Worm (Caenorhabditis elegans) whole organism, L4 larva: ENCODE data around the gene nfx-1.

Experiments
- D1046.2 ChIP-seq: fragments of 200-800 bp; sonication (Bioruptor generic); IDR thresholded peaks from 2 replicates; pipeline ENCODE4 v1.3.6; 2022; ENCODE audit warnings: missing genetic modification characterization, missing compliant biosample characterization
- F10B5.3 ChIP-seq: sonication (generic microtip); optimal IDR thresholded peaks from 2 replicates; lab custom pipeline; 2016; ENCODE audit warnings: mild to moderate bottlenecking, missing genetic modification characterization, missing compliant biosample characterization
- F26F4.8 ChIP-seq: fragments of 200-800 bp; sonication (Bioruptor generic); conservative IDR thresholded peaks from 2 replicates; pipeline ENCODE4 v1.3.6; 2022; ENCODE audit warnings: missing genetic modification characterization, missing compliant biosample characterization
- F44E2.7 ChIP-seq: fragments of 200-800 bp; sonication (Bioruptor generic); IDR thresholded peaks from 2 replicates; pipeline ENCODE4 v2.1.2; 2022; ENCODE audit warnings: missing genetic modification characterization, missing compliant biosample characterization
- Y48G9A.11 ChIP-seq: fragments of 200-800 bp; sonication (Bioruptor generic); IDR thresholded peaks from 2 replicates; pipeline ENCODE4 v1.3.6; 2022; ENCODE audit warnings: missing genetic modification reagents, missing genetic modification characterization, missing compliant biosample characterization
- ZK337.2 ChIP-seq: fragments of 200-800 bp; sonication (Bioruptor generic); IDR thresholded peaks from 2 replicates; pipeline ENCODE4 v1.3.6; 2022; ENCODE audit warnings: missing genetic modification reagents, missing genetic modification characterization, missing compliant biosample characterization
- ZK546.5 ChIP-seq, 2 experiments: sonication (generic microtip); optimal IDR thresholded peaks; 2 replicates each; lab custom pipeline; 2017; ENCODE audit warnings: missing biosample characterization in 2 of 2, missing genetic modification characterization in 2 of 2
- aha-1 ChIP-seq: fragments of 150-350 bp; peaks from one replicate; lab custom pipeline; 2014; ENCODE audit warnings: missing biosample characterization, missing genetic modification characterization
- ceh-28 ChIP-seq: fragments of 150-350 bp; optimal IDR thresholded peaks from 2 replicates; lab custom pipeline; 2014; ENCODE audit warnings: missing biosample characterization, missing genetic modification reagents, missing genetic modification characterization
- ceh-44 ChIP-seq: fragments of 200-800 bp; sonication (Bioruptor generic); IDR thresholded peaks from 2 replicates; pipeline ENCODE4 v1.3.6; 2022; ENCODE audit warnings: missing genetic modification reagents, missing genetic modification characterization, missing compliant biosample characterization
- ces-1 ChIP-seq: fragments of 150-350 bp; sonication (generic microtip); optimal IDR thresholded peaks from 4 replicates; lab custom pipeline; 2014; ENCODE audit warnings: missing biosample characterization, missing genetic modification reagents, missing genetic modification characterization
- daf-12 ChIP-seq: fragments of 150-350 bp; optimal IDR thresholded peaks from 2 replicates; lab custom pipeline; 2014; ENCODE audit warnings: missing biosample characterization, missing genetic modification reagents, missing genetic modification characterization
- daf-16 ChIP-seq, 3 experiments: sonication (generic microtip); optimal IDR thresholded peaks; 2 replicates each; lab custom pipeline; 2016 to 2017; ENCODE audit warnings: missing genetic modification characterization in 3 of 3, missing genetic modification reagents in 3 of 3, mild to moderate bottlenecking in 2 of 3, missing compliant biosample characterization in 2 of 3, missing biosample characterization in 1 of 3, moderate library complexity in 1 of 3
- daf-8 ChIP-seq: fragments of 200-800 bp; sonication (Bioruptor generic); IDR thresholded peaks from 2 replicates; pipeline ENCODE4 v1.3.6; 2022; ENCODE audit warnings: missing genetic modification characterization, missing compliant biosample characterization
- dve-1 ChIP-seq: sonication (generic microtip); optimal IDR thresholded peaks from 2 replicates; lab custom pipeline; 2017; ENCODE audit warnings: antibody characterized with exemption, mild to moderate bottlenecking, missing genetic modification characterization, missing compliant biosample characterization; ENCODE audit not compliant: insufficient read depth
- egl-27 ChIP-seq: sonication (generic microtip); optimal IDR thresholded peaks from 3 replicates; lab custom pipeline; 2017; ENCODE audit warnings: missing biosample characterization, missing genetic modification reagents, missing genetic modification characterization
- gei-8 ChIP-seq: fragments of 200-800 bp; sonication (Bioruptor generic); optimal IDR thresholded peaks from 2 replicates; lab custom pipeline; 2018; ENCODE audit warnings: mild to moderate bottlenecking, missing genetic modification characterization, missing compliant biosample characterization
- hif-1 ChIP-seq, 2 experiments: sonication (generic microtip); optimal IDR thresholded peaks; 2 replicates each; lab custom pipeline; 2016 to 2017; ENCODE audit warnings: missing compliant biosample characterization in 2 of 2, missing genetic modification characterization in 2 of 2, missing genetic modification reagents in 2 of 2, missing genotype in 2 of 2, mild to moderate bottlenecking in 1 of 2
- hlh-30 ChIP-seq: sonication (generic microtip); optimal IDR thresholded peaks from 2 replicates; lab custom pipeline; 2017; ENCODE audit warnings: antibody characterized with exemption, mild to moderate bottlenecking, missing genetic modification characterization, missing compliant biosample characterization; ENCODE audit not compliant: insufficient read depth
- hmg-1.1 ChIP-seq: fragments of 200-800 bp; sonication (Bioruptor generic); IDR thresholded peaks from 2 replicates; pipeline ENCODE4 v1.3.6; 2022; ENCODE audit warnings: missing genetic modification reagents, missing genetic modification characterization, missing compliant biosample characterization
- jun-1 ChIP-seq: fragments of 150-350 bp; optimal IDR thresholded peaks from 2 replicates; lab custom pipeline; 2014; ENCODE audit warnings: missing biosample characterization, missing genetic modification reagents, missing genetic modification characterization
- lim-7 ChIP-seq: fragments of 200-800 bp; sonication (Bioruptor generic); IDR thresholded peaks from 2 replicates; pipeline ENCODE4 v1.3.6; 2022; ENCODE audit warnings: missing genetic modification characterization, missing compliant biosample characterization
- lin-1 ChIP-seq: fragments of 200-800 bp; sonication (Bioruptor generic); IDR thresholded peaks from 2 replicates; pipeline ENCODE4 v1.3.6; 2022; ENCODE audit warnings: missing genetic modification reagents, missing genetic modification characterization, missing compliant biosample characterization
- lin-15B ChIP-seq: fragments of 150-350 bp; sonication (generic microtip); optimal IDR thresholded peaks from 3 replicates; lab custom pipeline; 2014; ENCODE audit warnings: missing biosample characterization, missing genetic modification characterization
- lin-38 ChIP-seq: fragments of 200-800 bp; sonication (Bioruptor generic); IDR thresholded peaks from 2 replicates; pipeline ENCODE4 v1.3.6; 2022; ENCODE audit warnings: missing genetic modification reagents, missing genetic modification characterization, missing compliant biosample characterization
- lsy-2 ChIP-seq, 2 experiments: fragments of 150-350 bp in 1 of 2; sonication (generic microtip) in 1 of 2; optimal IDR thresholded peaks; 2 replicates each; lab custom pipeline; 2014 to 2017; ENCODE audit warnings: missing biosample characterization in 2 of 2, missing genetic modification characterization in 2 of 2
- mdl-1 ChIP-seq, 2 experiments: fragments of 150-350 bp in 1 of 2; sonication (generic microtip) in 1 of 2; optimal IDR thresholded peaks; 2 replicates each; lab custom pipeline; 2014 to 2017; ENCODE audit warnings: missing biosample characterization in 2 of 2, missing genetic modification characterization in 2 of 2
- mdt-29 ChIP-seq: fragments of 200-800 bp; sonication (Bioruptor generic); IDR thresholded peaks from 2 replicates; pipeline ENCODE4 v1.3.6; 2022; ENCODE audit warnings: missing genetic modification reagents, missing genetic modification characterization, missing compliant biosample characterization
- mes-2 ChIP-seq: sonication (generic microtip); optimal IDR thresholded peaks from 2 replicates; lab custom pipeline; 2016; ENCODE audit warnings: missing genotype, mild to moderate bottlenecking, missing genetic modification characterization, missing compliant biosample characterization; ENCODE audit not compliant: poor library complexity, severe bottlenecking
- mxl-2 ChIP-seq: fragments of 200-800 bp; sonication (Bioruptor generic); conservative IDR thresholded peaks from 2 replicates; pipeline ENCODE4 v1.3.6; 2022; ENCODE audit warnings: missing genetic modification reagents, missing genetic modification characterization, missing compliant biosample characterization
- nhr-102 ChIP-seq: sonication (generic microtip); optimal IDR thresholded peaks from 2 replicates; lab custom pipeline; 2016; ENCODE audit warnings: mild to moderate bottlenecking, missing genetic modification characterization, moderate library complexity, missing compliant biosample characterization
- nhr-11 ChIP-seq: fragments of 150-350 bp; optimal IDR thresholded peaks from 2 replicates; lab custom pipeline; 2014; ENCODE audit warnings: missing biosample characterization, missing genetic modification characterization
- nhr-28 ChIP-seq: fragments of 150-350 bp; optimal IDR thresholded peaks from 2 replicates; lab custom pipeline; 2014; ENCODE audit warnings: missing biosample characterization, missing genetic modification characterization
- nhr-41 ChIP-seq: fragments of 200-800 bp; sonication (Bioruptor generic); IDR thresholded peaks from 2 replicates; pipeline ENCODE4 v1.3.6; 2022; ENCODE audit warnings: missing genetic modification reagents, missing genetic modification characterization, missing compliant biosample characterization
- nhr-42 ChIP-seq: fragments of 200-800 bp; sonication (Bioruptor generic); IDR thresholded peaks from 2 replicates; pipeline ENCODE4 v1.3.6; 2022; ENCODE audit warnings: missing genetic modification characterization, missing compliant biosample characterization
- nhr-6 ChIP-seq: fragments of 150-350 bp; optimal IDR thresholded peaks from 2 replicates; lab custom pipeline; 2014; ENCODE audit warnings: missing biosample characterization, missing genetic modification characterization
- nhr-76 ChIP-seq: fragments of 150-350 bp; optimal IDR thresholded peaks from 2 replicates; lab custom pipeline; 2014; ENCODE audit warnings: missing biosample characterization, missing genetic modification characterization
- php-3 ChIP-seq: fragments of 200-800 bp; sonication (Bioruptor generic); IDR thresholded peaks from 2 replicates; pipeline ENCODE4 v1.3.6; 2022; ENCODE audit warnings: missing genetic modification reagents, missing genetic modification characterization, missing compliant biosample characterization
- saeg-2 ChIP-seq: fragments of 200-800 bp; sonication (Bioruptor generic); IDR thresholded peaks from 2 replicates; pipeline ENCODE4 v1.3.6; 2022; ENCODE audit warnings: missing genetic modification reagents, missing genetic modification characterization, missing compliant biosample characterization
- sdz-12 ChIP-seq: fragments of 200-800 bp; sonication (Bioruptor generic); optimal IDR thresholded peaks from 2 replicates; lab custom pipeline; 2018; ENCODE audit warnings: mild to moderate bottlenecking, missing genetic modification characterization, missing compliant biosample characterization
- set-16 ChIP-seq: fragments of 200-800 bp; sonication (Bioruptor generic); IDR thresholded peaks from 2 replicates; pipeline ENCODE4 v1.3.6; 2022; ENCODE audit warnings: missing genetic modification reagents, missing genetic modification characterization, missing compliant biosample characterization
- snpc-1.2 ChIP-seq: fragments of 200-800 bp; sonication (Bioruptor generic); IDR thresholded peaks from 2 replicates; pipeline ENCODE4 v1.3.6; 2022; ENCODE audit warnings: missing genetic modification reagents, missing genetic modification characterization, missing compliant biosample characterization
- spr-1 ChIP-seq: sonication (generic microtip); optimal IDR thresholded peaks from 2 replicates; lab custom pipeline; 2016; ENCODE audit warnings: mild to moderate bottlenecking, missing genetic modification characterization, missing compliant biosample characterization
- tag-97 ChIP-seq: fragments of 200-800 bp; sonication (Bioruptor generic); IDR thresholded peaks from 2 replicates; pipeline ENCODE4 v1.3.6; 2022; ENCODE audit warnings: missing genetic modification characterization, missing compliant biosample characterization
- tra-1 ChIP-seq: fragments of 200-800 bp; sonication (Bioruptor generic); IDR thresholded peaks from 2 replicates; pipeline ENCODE4 v1.3.6; 2022; ENCODE audit warnings: missing genetic modification reagents, missing genetic modification characterization, missing compliant biosample characterization
- unc-39 ChIP-seq: sonication (generic microtip); optimal IDR thresholded peaks from 2 replicates; lab custom pipeline; 2017; ENCODE audit warnings: missing biosample characterization, missing genetic modification characterization
- zag-1 ChIP-seq: fragments of 150-350 bp; optimal IDR thresholded peaks from 2 replicates; lab custom pipeline; 2014; ENCODE audit warnings: missing biosample characterization, missing genetic modification characterization
- zip-11 ChIP-seq: fragments of 200-800 bp; sonication (Bioruptor generic); IDR thresholded peaks from 2 replicates; pipeline ENCODE4 v1.3.6; 2022; ENCODE audit warnings: missing genetic modification characterization, missing compliant biosample characterization

The nfx-1 gene

ce11 chrIII:6420201-6420600 lies 45.0 kb downstream of the nfx-1 start (continued):
- no peak for TF ChIP-seq zip-11 (GFP tag; lab: Robert Waterston, UW)
- no peak for TF ChIP-seq daf-12 (tag; lab: Kevin White, UChicago)
- TF ChIP-seq sdz-12 (GFP tag; lab: Kevin White, UChicago) = no peak
- TF ChIP-seq ZK546.5 (tag; optimal IDR thresholded peaks at IDR 0.05; lab: Kevin White, UChicago) = no peak
- no peak for TF ChIP-seq lin-15B (tag; lab: Kevin White, UChicago)
- no peak for TF ChIP-seq set-16
- no peak for TF ChIP-seq nhr-76 (tag; lab: Kevin White, UChicago)
- TF ChIP-seq hlh-30 = peak; percentile 55
- no peak for TF ChIP-seq lin-1 (GFP tag; lab: Robert Waterston, UW)
- peak; percentile 57 for TF ChIP-seq nhr-11 (tag; lab: Kevin White, UChicago)
- no peak for TF ChIP-seq aha-1 (tag; lab: Kevin White, UChicago)
- TF ChIP-seq F10B5.3 (tag; lab: Kevin White, UChicago) = no peak
- peak in 1 of 2 experiments; percentile 61 for TF ChIP-seq daf-16 (GFP tag; optimal IDR thresholded peaks at IDR 0.05; lab: Kevin White, UChicago)
- peak; percentile 36 for TF ChIP-seq daf-16 (tag; optimal IDR thresholded peaks at IDR 0.05; lab: Kevin White, UChicago)
- TF ChIP-seq egl-27 (tag; lab: Kevin White, UChicago) = no peak
- TF ChIP-seq nhr-28 (tag; lab: Kevin White, UChicago) = peak; percentile 77
- TF ChIP-seq hmg-1.1 (GFP tag; lab: Robert Waterston, UW) = peak; percentile 7; the same call in 1 of the 2 replicates
- no peak for TF ChIP-seq hif-1 (tag; optimal IDR thresholded peaks at IDR 0.05; lab: Kevin White, UChicago)
- no peak for TF ChIP-seq gei-8 (GFP tag; lab: Kevin White, UChicago)
- no peak for TF ChIP-seq F44E2.7 (GFP tag; lab: Robert Waterston, UW)
- no peak for TF ChIP-seq ZK337.2 (GFP tag; lab: Robert Waterston, UW)
- TF ChIP-seq unc-39 (tag; lab: Kevin White, UChicago) = no peak
- 0 out of 2 replicates have a peak, but pooled peaks have one; percentile 11 for TF ChIP-seq mdt-29 (GFP tag; lab: Robert Waterston, UW)
- no peak for TF ChIP-seq ceh-44 (GFP tag; lab: Robert Waterston, UW)
- TF ChIP-seq tag-97 (GFP tag; lab: Robert Waterston, UW) = no peak
- no peak for TF ChIP-seq mxl-2 (GFP tag; lab: Robert Waterston, UW)
- no peak for TF ChIP-seq jun-1 (tag; lab: Kevin White, UChicago)

- TF ChIP-seq daf-16 (GFP tag; optimal IDR thresholded peaks at IDR 0.05; lab: Kevin White, UChicago) (peak; percentile 70 to 83), daf-16 (tag; optimal IDR thresholded peaks at IDR 0.05; lab: Kevin White, UChicago) (peak; percentile 58), dve-1 (tag; lab: Kevin White, UChicago) (peak; percentile 88), nhr-11 (tag; lab: Kevin White, UChicago) (peak; percentile 82), nhr-6 (tag; lab: Kevin White, UChicago) (peak; percentile 49), ces-1 (GFP tag; lab: Kevin White, UChicago) (no peak), zag-1 (no peak), lin-15B (tag; lab: Kevin White, UChicago) (no peak), snpc-1.2 (GFP tag; lab: Robert Waterston, UW) (no peak), mdl-1 (tag; optimal IDR thresholded peaks at IDR 0.05; lab: Kevin White, UChicago) (peak; percentile 96 to 99), mes-2 (tag; lab: Kevin White, UChicago) (peak; percentile 55), nhr-42 (peak; percentile 85), nhr-102 (peak; percentile 92), Y48G9A.11 (GFP tag; lab: Robert Waterston, UW) (no peak), lin-38 (GFP tag; lab: Robert Waterston, UW) (peak; percentile 68), nhr-76 (tag; lab: Kevin White, UChicago) (peak; percentile 40), tra-1 (GFP tag; lab: Robert Waterston, UW) (peak; percentile 94), F26F4.8 (GFP tag; lab: Robert Waterston, UW) (no peak), D1046.2 (GFP tag; lab: Robert Waterston, UW) (no peak), lim-7 (GFP tag; lab: Robert Waterston, UW) (no peak), spr-1 (tag; lab: Kevin White, UChicago) (peak; percentile 72), nhr-41 (peak; percentile 54; the same call in 1 of the 2 replicates), saeg-2 (GFP tag; lab: Robert Waterston, UW) (peak; percentile 93), hif-1 (tag; optimal IDR thresholded peaks at IDR 0.05; lab: Kevin White, UChicago) (peak; percentile 36 to 67), lsy-2 (tag; optimal IDR thresholded peaks at IDR 0.05; lab: Kevin White, UChicago) (peak; percentile 69 to 82), ceh-28 (tag; lab: Kevin White, UChicago) (no peak), mxl-2 (GFP tag; lab: Robert Waterston, UW) (peak; percentile 62; the same call in 1 of the 2 replicates), php-3 (GFP tag; lab: Robert Waterston, UW) (peak; percentile 93), sdz-12 (GFP tag; lab: Kevin White, UChicago) (no peak), daf-8 (no peak)
Observed at ce11 chrIII:6420995-6421404, 45.8 kb downstream of the nfx-1 start.
